Fruit fly (Drosophila melanogaster): Measurements from ENCODE around the gene Rop.
A peak's percentile ranks its signal among the peaks of the same experiment; 100 is the strongest.

Rop gene

DNA sequence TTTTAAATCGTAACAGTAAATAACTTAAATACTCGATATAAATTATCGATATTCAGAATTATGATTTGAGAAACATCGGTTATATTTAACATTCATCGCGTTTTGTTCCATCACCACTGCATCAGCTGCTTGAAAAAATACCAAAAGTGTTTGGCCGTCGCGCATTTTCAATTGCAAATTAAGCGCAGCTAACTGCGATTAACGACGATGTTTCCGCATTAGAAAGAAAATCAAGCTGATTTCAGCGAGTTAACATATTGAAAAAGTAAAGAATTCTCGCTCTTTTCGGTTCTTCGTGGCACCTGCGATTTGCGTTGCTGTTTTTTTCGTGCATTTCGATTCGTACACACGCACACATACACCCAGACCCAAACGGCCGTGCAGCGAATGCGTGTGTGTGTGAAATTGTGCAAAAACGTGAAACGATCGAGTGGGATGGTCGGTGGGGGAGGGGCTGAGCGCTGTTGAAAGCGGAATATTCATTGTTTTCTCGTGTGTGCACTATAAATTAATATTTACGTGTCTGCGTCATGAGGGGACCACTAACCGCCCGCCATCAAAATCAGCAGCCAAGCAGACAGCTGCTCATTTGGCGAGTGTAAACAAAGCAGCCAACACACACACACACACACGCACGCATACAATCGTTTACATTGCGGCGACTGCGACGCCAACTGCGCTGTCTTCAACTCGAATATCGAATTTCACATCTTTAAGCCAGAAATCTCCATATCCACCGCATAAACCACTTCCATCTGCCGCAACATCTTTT, 30.5 kb downstream of the Rop start, which contains the start of gene Ack (continued):
- TF ChIP-seq Sin3A (optimal IDR thresholded peaks at IDR 0.05), result peak; percentile 49
- TF ChIP-seq ara (GFP tag; IDR thresholded peaks at IDR 0.05), result 0 out of 2 replicates have a peak, but pooled peaks have one; percentile 14
- TF ChIP-seq D19B (GFP tag; optimal IDR thresholded peaks at IDR 0.05), result no peak
- no peak for TF ChIP-seq CG3726 (GFP tag; IDR thresholded peaks at IDR 0.05)
- no peak for TF ChIP-seq sc (optimal IDR thresholded peaks at IDR 0.05)
- TF ChIP-seq sc (GFP tag; optimal IDR thresholded peaks at IDR 0.05), result no peak
- no peak for TF ChIP-seq zen (tag; optimal IDR thresholded peaks at IDR 0.05)
- TF ChIP-seq E2f1 (GFP tag; IDR thresholded peaks at IDR 0.05), result no peak
- TF ChIP-seq ci (GFP tag; IDR thresholded peaks at IDR 0.05), result 0 out of 3 replicates have a peak, but pooled peaks have one; percentile 23
- TF ChIP-seq Deaf1 (tag; optimal IDR thresholded peaks at IDR 0.05), result peak; percentile 38
- TF ChIP-seq nmo (GFP tag; optimal IDR thresholded peaks at IDR 0.05), result peak; percentile 15
- no peak for TF ChIP-seq CG15696 (tag; optimal IDR thresholded peaks at IDR 0.05)
- TF ChIP-seq gce (GFP tag; IDR thresholded peaks at IDR 0.05), result no peak
- TF ChIP-seq wek (GFP tag; optimal IDR thresholded peaks at IDR 0.05), result no peak
- TF ChIP-seq knrl (GFP tag; IDR thresholded peaks at IDR 0.05; ENCODE audit: partially characterized antibody), result peak; percentile 80
- TF ChIP-seq CG5180 (GFP tag; optimal IDR thresholded peaks at IDR 0.05), result no peak
- no peak for TF ChIP-seq Xbp1 (GFP tag; optimal IDR thresholded peaks at IDR 0.05)
- TF ChIP-seq Lim3 (GFP tag; IDR thresholded peaks at IDR 0.05), result no peak
- no peak for TF ChIP-seq cas (GFP tag; IDR thresholded peaks at IDR 0.05)
- TF ChIP-seq CG33213 (GFP tag; optimal IDR thresholded peaks at IDR 0.05), result no peak
- no peak for TF ChIP-seq pita (GFP tag; optimal IDR thresholded peaks at IDR 0.05)
- TF ChIP-seq CG11456 (GFP tag; IDR thresholded peaks at IDR 0.05), result no peak
- no peak for TF ChIP-seq fru (optimal IDR thresholded peaks at IDR 0.05)
- peak; percentile 94 for TF ChIP-seq amos (GFP tag; IDR thresholded peaks at IDR 0.05; ENCODE audit: partially characterized antibody)
- TF ChIP-seq CG9817 (tag; optimal IDR thresholded peaks at IDR 0.05), result no peak
- no peak for TF ChIP-seq CG4707 (GFP tag; optimal IDR thresholded peaks at IDR 0.05)
- TF ChIP-seq CG30403 (GFP tag; optimal IDR thresholded peaks at IDR 0.05), result no peak
- no peak for TF ChIP-seq sima (GFP tag; optimal IDR thresholded peaks at IDR 0.05)
- no peak for TF ChIP-seq aop (GFP tag; IDR thresholded peaks at IDR 0.05)
- TF ChIP-seq CG9609 (GFP tag; optimal IDR thresholded peaks at IDR 0.05), result no peak
- TF ChIP-seq CrebB (tag; optimal IDR thresholded peaks at IDR 0.05), result no peak
- no peak for TF ChIP-seq CkIIα-i1 (GFP tag; IDR thresholded peaks at IDR 0.05)
- no peak; the same call in 2 of the 3 replicates for TF ChIP-seq otp (GFP tag; IDR thresholded peaks at IDR 0.05)
- no peak for TF ChIP-seq CG16815 (GFP tag; optimal IDR thresholded peaks at IDR 0.05)
- TF ChIP-seq crc (GFP tag; optimal IDR thresholded peaks at IDR 0.05), result no peak
- TF ChIP-seq maf-S (GFP tag; optimal IDR thresholded peaks at IDR 0.05), result no peak
- TF ChIP-seq grn (GFP tag; optimal IDR thresholded peaks at IDR 0.05), result no peak
- TF ChIP-seq Poxn (GFP tag; IDR thresholded peaks at IDR 0.05), result no peak
- TF ChIP-seq tll (GFP tag; optimal IDR thresholded peaks at IDR 0.05), result no peak
- TF ChIP-seq gt (GFP tag; IDR thresholded peaks at IDR 0.05), result no peak
- TF ChIP-seq Dip3 (GFP tag; optimal IDR thresholded peaks at IDR 0.05), result no peak
- TF ChIP-seq stc (GFP tag; IDR thresholded peaks at IDR 0.05), result no peak
- TF ChIP-seq MESR4 (GFP tag; optimal IDR thresholded peaks at IDR 0.05), result peak; percentile 57
- TF ChIP-seq CG6689 (GFP tag; IDR thresholded peaks at IDR 0.05), result no peak
- no peak for TF ChIP-seq CG8388 (GFP tag; optimal IDR thresholded peaks at IDR 0.05)
- TF ChIP-seq Myb (GFP tag; optimal IDR thresholded peaks at IDR 0.05), result peak; percentile 90
- TF ChIP-seq Scr (GFP tag; IDR thresholded peaks at IDR 0.05; ENCODE audit: partially characterized antibody), result peak; percentile 85
- TF ChIP-seq CG34224 (GFP tag; IDR thresholded peaks at IDR 0.05; ENCODE audit: partially characterized antibody), result peak; percentile 81
- TF ChIP-seq MTF-1 (GFP tag; optimal IDR thresholded peaks at IDR 0.05; ENCODE audit: borderline replicate concordance), result no peak
- no peak for TF ChIP-seq hth (optimal IDR thresholded peaks at IDR 0.05)
- no peak for TF ChIP-seq org-1 (GFP tag; optimal IDR thresholded peaks at IDR 0.05)
